Worm (Caenorhabditis elegans) whole organism, young adult: ENCODE measurements around the gene zig-11.
A peak's percentile ranks its signal among the peaks of the same experiment; 100 is the strongest.

Experiments used
- B0019.2 ChIP-seq: fragments of 200-800 bp; sonication (Bioruptor generic); conservative IDR thresholded peaks from 2 replicates; pipeline ENCODE4 v1.3.6; 2022; ENCODE audit warnings: missing genetic modification reagents, missing genetic modification characterization, missing compliant biosample characterization
- B0336.3 ChIP-seq: fragments of 200-800 bp; sonication (Bioruptor generic); IDR thresholded peaks from 2 replicates; pipeline ENCODE4 v1.3.6; 2022; ENCODE audit warnings: missing genetic modification characterization, missing compliant biosample characterization
- C17E4.6 ChIP-seq: fragments of 200-800 bp; sonication (Bioruptor generic); IDR thresholded peaks from 2 replicates; pipeline ENCODE4 v1.3.6; 2022; ENCODE audit warnings: missing genetic modification reagents, missing genetic modification characterization, missing compliant biosample characterization
- D2030.7 ChIP-seq: fragments of 200-800 bp; sonication (Bioruptor generic); IDR thresholded peaks from 2 replicates; pipeline ENCODE4 v1.3.6; 2022; ENCODE audit warnings: missing genetic modification reagents, missing genetic modification characterization, missing compliant biosample characterization
- F33H1.4 ChIP-seq: fragments of 200-800 bp; sonication (Bioruptor generic); IDR thresholded peaks from 2 replicates; pipeline ENCODE4 v1.3.6; 2022; ENCODE audit warnings: missing genetic modification reagents, missing genetic modification characterization, missing compliant biosample characterization
- F49E8.2 ChIP-seq: sonication (generic microtip); optimal IDR thresholded peaks from 3 replicates; lab custom pipeline; 2017; ENCODE audit warnings: missing genetic modification characterization, mild to moderate bottlenecking, missing compliant biosample characterization, antibody characterized with exemption, moderate library complexity; ENCODE audit not compliant: insufficient read depth
- K12H6.12 ChIP-seq: fragments of 200-800 bp; sonication (Bioruptor generic); optimal IDR thresholded peaks from 2 replicates; lab custom pipeline; 2018; ENCODE audit warnings: mild to moderate bottlenecking, missing genetic modification characterization, missing compliant biosample characterization
- Y67H2A.10 ChIP-seq: fragments of 200-800 bp; sonication (Bioruptor generic); conservative IDR thresholded peaks from 2 replicates; pipeline ENCODE4 v1.3.6; 2022; ENCODE audit warnings: missing genetic modification reagents, missing genetic modification characterization, missing compliant biosample characterization
- Y79H2A.3 ChIP-seq: fragments of 200-800 bp; sonication (Bioruptor generic); conservative IDR thresholded peaks from 2 replicates; pipeline ENCODE4 v1.3.6; 2022; ENCODE audit warnings: missing genetic modification reagents, missing genetic modification characterization, missing compliant biosample characterization
- attf-6 ChIP-seq: fragments of 200-800 bp; sonication (Bioruptor generic); IDR thresholded peaks from 2 replicates; pipeline ENCODE4 v1.3.6; 2022; ENCODE audit warnings: missing genetic modification reagents, missing genetic modification characterization, missing compliant biosample characterization
- ccch-3 ChIP-seq: fragments of 200-800 bp; sonication (Bioruptor generic); optimal IDR thresholded peaks from 2 replicates; lab custom pipeline; 2018; ENCODE audit warnings: mild to moderate bottlenecking, missing genetic modification characterization, missing compliant biosample characterization
- cebp-1 ChIP-seq, 2 experiments: fragments of 200-800 bp in 1 of 2; sonication (Bioruptor generic) in 1 of 2; sonication (generic microtip) in 1 of 2; IDR thresholded peaks in 1 of 2; optimal IDR thresholded peaks in 1 of 2; 2 replicates each; pipeline versions ENCODE4 v1.3.6 to Lab custom; 2017 to 2022; ENCODE audit warnings: missing compliant biosample characterization in 2 of 2, missing genetic modification characterization in 2 of 2, mild to moderate bottlenecking in 1 of 2, missing genetic modification reagents in 1 of 2, moderate library complexity in 1 of 2
- ceh-100 ChIP-seq: fragments of 200-800 bp; sonication (Bioruptor generic); IDR thresholded peaks from 2 replicates; pipeline ENCODE4 v1.3.6; 2022; ENCODE audit warnings: missing genetic modification reagents, missing genetic modification characterization, missing compliant biosample characterization
- ceh-79 ChIP-seq: sonication (generic microtip); optimal IDR thresholded peaks from 2 replicates; lab custom pipeline; 2017; ENCODE audit warnings: mild to moderate bottlenecking, missing genetic modification characterization, missing compliant biosample characterization
- die-1 ChIP-seq: sonication (generic microtip); optimal IDR thresholded peaks from 2 replicates; lab custom pipeline; 2016; ENCODE audit warnings: missing genotype, mild to moderate bottlenecking, missing genetic modification characterization, missing compliant biosample characterization
- dpl-1 ChIP-seq: fragments of 150-350 bp; optimal IDR thresholded peaks from 2 replicates; lab custom pipeline; 2014; ENCODE audit warnings: missing biosample characterization, missing genetic modification reagents, missing genetic modification characterization
- efl-1 ChIP-seq: fragments of 150-350 bp; optimal IDR thresholded peaks from 2 replicates; lab custom pipeline; 2014; ENCODE audit warnings: missing biosample characterization, missing genetic modification reagents, missing genetic modification characterization
- ekl-4 ChIP-seq: fragments of 200-800 bp; sonication (Bioruptor generic); IDR thresholded peaks from 2 replicates; pipeline ENCODE4 v1.3.6; 2022; ENCODE audit warnings: missing genetic modification reagents, missing genetic modification characterization, missing compliant biosample characterization
- him-1 ChIP-seq: sonication (generic microtip); optimal IDR thresholded peaks from 2 replicates; lab custom pipeline; 2016; ENCODE audit warnings: missing genotype, missing genetic modification reagents, missing genetic modification characterization, missing compliant biosample characterization
- hmg-20 ChIP-seq: fragments of 200-800 bp; sonication (Bioruptor generic); IDR thresholded peaks from 2 replicates; pipeline ENCODE4 v1.3.6; 2022; ENCODE audit warnings: missing genetic modification reagents, missing genetic modification characterization, missing compliant biosample characterization
- hrde-1 ChIP-seq: sonication (generic microtip); optimal IDR thresholded peaks from 2 replicates; lab custom pipeline; 2016; ENCODE audit warnings: missing genetic modification characterization, mild to moderate bottlenecking, missing compliant biosample characterization, moderate library complexity, missing genotype, missing genetic modification reagents, borderline replicate concordance
- lin-54 ChIP-seq: fragments of 200-800 bp; sonication (Bioruptor generic); optimal IDR thresholded peaks from 2 replicates; lab custom pipeline; 2018; ENCODE audit warnings: mild to moderate bottlenecking, missing genetic modification characterization, missing compliant biosample characterization
- lsl-1 ChIP-seq: fragments of 200-800 bp; sonication (Bioruptor generic); optimal IDR thresholded peaks from 2 replicates; lab custom pipeline; 2018; ENCODE audit warnings: mild to moderate bottlenecking, missing genetic modification characterization, moderate library complexity, missing compliant biosample characterization
- madf-3 ChIP-seq: fragments of 200-800 bp; sonication (Bioruptor generic); IDR thresholded peaks from 2 replicates; pipeline ENCODE4 v1.3.6; 2022; ENCODE audit warnings: missing genetic modification reagents, missing genetic modification characterization, missing compliant biosample characterization
- madf-8 ChIP-seq: fragments of 200-800 bp; sonication (Bioruptor generic); conservative IDR thresholded peaks from 2 replicates; pipeline ENCODE4 v1.3.6; 2022; ENCODE audit warnings: missing genetic modification reagents, missing genetic modification characterization, missing compliant biosample characterization
- mcd-1 ChIP-seq: fragments of 200-800 bp; sonication (Bioruptor generic); IDR thresholded peaks from 2 replicates; pipeline ENCODE4 v1.3.6; 2022; ENCODE audit warnings: missing genetic modification reagents, missing genetic modification characterization, missing compliant biosample characterization
- mel-28 ChIP-seq: sonication (generic microtip); optimal IDR thresholded peaks from 2 replicates; lab custom pipeline; 2016; ENCODE audit warnings: borderline replicate concordance, mild to moderate bottlenecking, missing genetic modification characterization, missing compliant biosample characterization
- nhr-120 ChIP-seq: fragments of 200-800 bp; sonication (Bioruptor generic); IDR thresholded peaks from 2 replicates; pipeline ENCODE4 v1.3.6; 2022; ENCODE audit warnings: missing genetic modification characterization, missing compliant biosample characterization
- nhr-27 ChIP-seq: fragments of 200-800 bp; sonication (Bioruptor generic); optimal IDR thresholded peaks from 2 replicates; lab custom pipeline; 2018; ENCODE audit warnings: mild to moderate bottlenecking, missing genetic modification characterization, moderate library complexity, missing compliant biosample characterization
- pbrm-1 ChIP-seq: fragments of 200-800 bp; sonication (Bioruptor generic); IDR thresholded peaks from 2 replicates; pipeline ENCODE4 v1.3.6; 2022; ENCODE audit warnings: missing genetic modification reagents, missing genetic modification characterization, missing compliant biosample characterization
- rec-8 ChIP-seq, 2 experiments: sonication (generic microtip); optimal IDR thresholded peaks; 2 replicates each; lab custom pipeline; 2016; ENCODE audit warnings: mild to moderate bottlenecking in 2 of 2, missing genetic modification characterization in 2 of 2, missing genetic modification reagents in 2 of 2, missing genotype in 2 of 2, missing biosample characterization in 1 of 2, missing compliant biosample characterization in 1 of 2, moderate library complexity in 1 of 2
- sdz-38 ChIP-seq: sonication (generic microtip); optimal IDR thresholded peaks from 2 replicates; lab custom pipeline; 2016; ENCODE audit warnings: missing genotype, missing genetic modification characterization, missing compliant biosample characterization
- snpc-1.3 ChIP-seq: sonication (generic microtip); optimal IDR thresholded peaks from 2 replicates; lab custom pipeline; 2017; ENCODE audit warnings: missing genetic modification characterization, mild to moderate bottlenecking, missing compliant biosample characterization, antibody characterized with exemption, moderate library complexity, missing genotype, missing genetic modification reagents; ENCODE audit not compliant: insufficient read depth
- snpc-4 ChIP-seq, 5 experiments: fragments of 150-350 bp in 1 of 5; sonication (generic microtip) in 4 of 5; optimal IDR thresholded peaks; 2 replicates each; lab custom pipeline; 2014 to 2018; ENCODE audit warnings: missing genetic modification characterization in 5 of 5, missing biosample characterization in 3 of 5, antibody characterized with exemption in 2 of 5, mild to moderate bottlenecking in 2 of 5, missing compliant biosample characterization in 2 of 5, missing genotype in 2 of 5, moderate library complexity in 2 of 5, missing genetic modification reagents in 1 of 5
- tbp1 ChIP-seq: fragments of 200-800 bp; sonication (Bioruptor generic); optimal IDR thresholded peaks from 2 replicates; lab custom pipeline; 2018; ENCODE audit warnings: mild to moderate bottlenecking, missing genetic modification characterization, missing compliant biosample characterization
- unc-130 ChIP-seq: sonication (generic microtip); optimal IDR thresholded peaks from 2 replicates; lab custom pipeline; 2016; ENCODE audit warnings: missing genetic modification reagents, missing genetic modification characterization, missing compliant biosample characterization
- unc-62 ChIP-seq: fragments of 150-350 bp; optimal IDR thresholded peaks from 2 replicates; lab custom pipeline; 2014; ENCODE audit warnings: missing biosample characterization, missing genetic modification reagents, missing genetic modification characterization
- xnd-1 ChIP-seq: sonication (generic microtip); optimal IDR thresholded peaks from 2 replicates; lab custom pipeline; 2016; ENCODE audit warnings: missing genotype, missing genetic modification reagents, missing genetic modification characterization, missing compliant biosample characterization
- zfh-2 ChIP-seq: fragments of 200-800 bp; sonication (Bioruptor generic); conservative IDR thresholded peaks from 2 replicates; pipeline ENCODE4 v1.3.6; 2022; ENCODE audit warnings: missing genetic modification reagents, missing genetic modification characterization, missing compliant biosample characterization
- zim-3 ChIP-seq: sonication (generic microtip); optimal IDR thresholded peaks from 2 replicates; lab custom pipeline; 2017; ENCODE audit warnings: mild to moderate bottlenecking, missing genetic modification characterization, moderate library complexity, missing compliant biosample characterization
- ztf-18 ChIP-seq: sonication (generic microtip); optimal IDR thresholded peaks from 2 replicates; lab custom pipeline; 2016; ENCODE audit warnings: missing genotype, mild to moderate bottlenecking, missing genetic modification characterization, missing compliant biosample characterization
- ztf-25 ChIP-seq: fragments of 200-800 bp; sonication (Bioruptor generic); IDR thresholded peaks from 2 replicates; pipeline ENCODE4 v1.3.6; 2022; ENCODE audit warnings: missing genetic modification reagents, missing genetic modification characterization, missing compliant biosample characterization
- ztf-28 ChIP-seq: fragments of 200-800 bp; sonication (Bioruptor generic); IDR thresholded peaks from 2 replicates; pipeline ENCODE4 v1.3.6; 2022; ENCODE audit warnings: missing genetic modification reagents, missing genetic modification characterization, missing compliant biosample characterization

zig-11 gene

DNA sequence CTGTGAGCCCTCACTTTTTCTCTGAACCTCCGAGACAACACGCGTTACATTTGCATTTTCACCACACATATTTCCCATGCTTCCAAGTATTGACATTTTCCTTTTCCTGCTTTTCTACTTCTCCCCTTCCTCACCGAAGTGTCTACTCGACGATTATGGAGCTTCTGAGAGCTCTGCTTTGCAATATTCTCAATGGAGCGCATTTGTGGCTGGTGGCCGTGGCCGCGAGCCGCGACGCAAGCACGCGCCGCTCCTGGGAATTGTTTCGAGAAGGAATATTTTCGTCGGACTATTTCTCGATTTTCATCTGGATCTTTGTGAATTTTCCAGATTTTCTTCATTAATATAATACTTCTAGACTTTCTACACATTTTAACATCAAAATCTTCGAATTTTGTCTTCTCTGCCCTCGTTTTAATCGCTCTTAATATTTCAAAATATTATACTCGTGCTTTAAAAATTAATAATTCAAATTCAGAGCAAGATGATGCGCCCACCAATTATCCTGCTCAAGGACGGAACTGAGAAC lies 20.9 kb downstream of the zig-11 start, which contains the start of the genes T10B5.4 and cct-7 (continued):
- TF ChIP-seq hmg-20 (GFP tag; lab: Robert Waterston, UW) (0 out of 2 replicates have a peak, but pooled peaks have one; percentile 23), zfh-2 (peak; percentile 93), snpc-4 (GFP tag; optimal IDR thresholded peaks at IDR 0.05; lab: Kevin White, UChicago) (peak; percentile 59), snpc-4 (tag; optimal IDR thresholded peaks at IDR 0.05; lab: Kevin White, UChicago) (peak; percentile 60 to 75 (median 65)), unc-62 (GFP tag; lab: Kevin White, UChicago) (peak; percentile 58), sdz-38 (tag; lab: Kevin White, UChicago) (no peak), K12H6.12 (tag; lab: Kevin White, UChicago) (peak; percentile 92), attf-6 (GFP tag; lab: Robert Waterston, UW) (no peak; the same call in 1 of the 2 replicates), pbrm-1 (GFP tag; lab: Robert Waterston, UW) (peak; percentile 79), mcd-1 (GFP tag; lab: Robert Waterston, UW) (peak; percentile 97), rec-8 (tag; optimal IDR thresholded peaks at IDR 0.05; lab: Kevin White, UChicago) (no peak), nhr-27 (tag; lab: Kevin White, UChicago) (no peak), him-1 (tag; lab: Kevin White, UChicago) (no peak)

ce11 chrV:1870515-1870940 lies 22.2 kb downstream of the zig-11 start:
- TF ChIP-seq madf-8 = peak; percentile 25; the same call in 1 of the 2 replicates
- no peak for TF ChIP-seq snpc-1.3 (tag; lab: Kevin White, UChicago)
- TF ChIP-seq unc-130 = peak; percentile 39
- peak; percentile 59; the same call in 1 of the 2 replicates for TF ChIP-seq ekl-4 (GFP tag; lab: Robert Waterston, UW)
- TF ChIP-seq B0019.2 (GFP tag; lab: Robert Waterston, UW) = peak; percentile 48; the same call in 1 of the 2 replicates
- TF ChIP-seq ztf-28 (GFP tag; lab: Robert Waterston, UW) = peak; percentile 79; the same call in 1 of the 2 replicates
- peak; percentile 43; the same call in 1 of the 2 replicates for TF ChIP-seq Y79H2A.3
- peak; percentile 79 for TF ChIP-seq lsl-1 (GFP tag; lab: Kevin White, UChicago)
- no peak for TF ChIP-seq ccch-3 (GFP tag; lab: Kevin White, UChicago)
- no peak for TF ChIP-seq ceh-79
- peak; percentile 86 for TF ChIP-seq ztf-18 (tag; lab: Kevin White, UChicago)
- TF ChIP-seq mel-28 (tag; lab: Kevin White, UChicago) = no peak
- peak; percentile 54 for TF ChIP-seq F49E8.2 (tag; lab: Kevin White, UChicago)
- TF ChIP-seq dpl-1 = peak; percentile 27
- peak; percentile 25; the same call in 1 of the 2 replicates for TF ChIP-seq mcd-1 (GFP tag; lab: Robert Waterston, UW)
- peak; percentile 63; the same call in 1 of the 2 replicates for TF ChIP-seq C17E4.6 (GFP tag; lab: Robert Waterston, UW)
- TF ChIP-seq attf-6 (GFP tag; lab: Robert Waterston, UW) = peak; percentile 34; the same call in 1 of the 2 replicates
- peak; percentile 88 for TF ChIP-seq ceh-100 (GFP tag; lab: Robert Waterston, UW)
- no peak for TF ChIP-seq nhr-120 (GFP tag; lab: Robert Waterston, UW)
- TF ChIP-seq Y67H2A.10 = peak; percentile 33; the same call in 1 of the 2 replicates
- TF ChIP-seq cebp-1 (GFP tag; IDR thresholded peaks at IDR 0.05; lab: Robert Waterston, UW) = no peak
- TF ChIP-seq cebp-1 (tag; optimal IDR thresholded peaks at IDR 0.05; lab: Kevin White, UChicago) = no peak
- peak; percentile 38 for TF ChIP-seq lin-54 (GFP tag; lab: Kevin White, UChicago)
- TF ChIP-seq F33H1.4 (GFP tag; lab: Robert Waterston, UW) = peak; percentile 74
- no peak for TF ChIP-seq zim-3 (tag; lab: Kevin White, UChicago)
- TF ChIP-seq D2030.7 (GFP tag; lab: Robert Waterston, UW) = peak; percentile 82
- no peak for TF ChIP-seq die-1
- peak; percentile 65 for TF ChIP-seq B0336.3
- peak; percentile 46 for TF ChIP-seq xnd-1 (tag; lab: Kevin White, UChicago)
- peak; percentile 11 for TF ChIP-seq hrde-1 (tag; lab: Kevin White, UChicago)
- peak; percentile 29 for TF ChIP-seq tbp1 (GFP tag; lab: Kevin White, UChicago)
- TF ChIP-seq madf-3 (GFP tag; lab: Robert Waterston, UW) = peak; percentile 60; the same call in 1 of the 2 replicates
- peak; percentile 19; the same call in 1 of the 2 replicates for TF ChIP-seq ztf-25 (GFP tag; lab: Robert Waterston, UW)
- peak; percentile 51 for TF ChIP-seq efl-1 (GFP tag; lab: Kevin White, UChicago)
